Fruit fly (Drosophila melanogaster): ENCODE measurements around the gene C1GalTA.

DNA sequence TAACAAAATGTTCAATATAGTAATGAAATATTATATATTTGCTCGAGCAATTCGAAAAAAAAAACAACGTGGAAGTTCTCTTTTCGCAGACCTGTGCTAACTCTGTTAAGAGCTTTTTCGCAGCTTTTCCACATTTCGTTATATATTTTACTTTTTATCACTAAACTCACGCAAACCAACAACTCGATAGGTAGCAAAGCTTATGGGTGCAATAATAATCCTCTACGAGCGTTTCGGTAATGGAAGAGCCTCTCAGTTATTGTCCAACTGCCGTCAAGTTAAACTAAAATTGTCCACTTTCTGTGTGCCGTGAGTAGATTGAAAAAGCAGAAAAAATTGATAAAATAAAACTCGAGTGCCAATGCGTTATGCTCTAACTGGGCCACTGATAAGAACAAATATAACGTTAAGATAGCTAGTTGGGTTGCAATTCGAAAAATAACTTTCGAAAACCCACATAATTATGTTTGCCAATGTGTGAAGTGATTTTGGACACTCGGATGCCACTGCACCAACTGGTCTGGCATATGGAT, 17.2 kb downstream of the C1GalTA start, which contains the start of gene Tsp29Fa:
- TF ChIP-seq D (optimal IDR thresholded peaks at IDR 0.05) (no peak), D (GFP tag; optimal IDR thresholded peaks at IDR 0.05) (no peak), pan (optimal IDR thresholded peaks at IDR 0.05) (no peak), pan (GFP tag; optimal IDR thresholded peaks at IDR 0.05 in 1 of 2, IDR thresholded peaks at IDR 0.05 in 1 of 2) (no peak), sim (GFP tag; IDR thresholded peaks at IDR 0.05) (no peak), Abd-B (GFP tag; optimal IDR thresholded peaks at IDR 0.05) (no peak), CG1024 (GFP tag; IDR thresholded peaks at IDR 0.05) (no peak), CG11093 (GFP tag; IDR thresholded peaks at IDR 0.05) (no peak), psq (GFP tag; optimal IDR thresholded peaks at IDR 0.05) (no peak), Hr39 (optimal IDR thresholded peaks at IDR 0.05) (no peak), crol (GFP tag; IDR thresholded peaks at IDR 0.05) (no peak), dmrt99B (tag; optimal IDR thresholded peaks at IDR 0.05) (no peak)

Measured in whole organism, embryonic.